Worm (Caenorhabditis elegans) whole organism, L4/young adult: ENCODE results near the gene srd-26.

Experiments
- W03F9.2 ChIP-seq: fragments of 150-350 bp; optimal IDR thresholded peaks from 2 replicates; lab custom pipeline; 2014; ENCODE audit warnings: missing biosample characterization, missing genetic modification characterization
- him-1 ChIP-seq: sonication (generic microtip); optimal IDR thresholded peaks from 2 replicates; lab custom pipeline; 2016; ENCODE audit warnings: missing genotype, missing genetic modification reagents, missing genetic modification characterization, missing compliant biosample characterization

DNA sequence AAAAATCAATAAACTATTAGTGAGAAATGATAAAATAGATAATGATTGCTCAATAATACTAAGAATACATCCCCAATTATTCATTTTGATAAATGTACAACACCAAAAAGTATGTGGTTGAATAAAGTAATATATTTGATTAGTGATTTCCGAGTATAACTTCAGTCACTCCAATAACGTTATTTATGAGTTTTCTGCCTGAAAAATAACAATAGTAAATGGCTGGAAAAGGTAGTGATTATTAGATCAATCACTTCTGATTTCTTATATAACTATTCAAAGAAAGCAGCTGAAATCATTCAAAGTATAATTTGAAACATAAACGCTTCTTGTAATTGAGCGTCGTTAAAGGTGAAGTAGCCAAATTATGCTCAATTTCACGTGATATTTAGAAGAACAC, 47.9 kb upstream of the srd-26 start, which contains the start of gene str-230:
- TF ChIP-seq him-1 (tag; lab: Kevin White, UChicago) (no peak), W03F9.2 (tag; lab: Kevin White, UChicago) (no peak)
